Worm (Caenorhabditis elegans) whole organism, L2 larva: Measurements from ENCODE around the gene wht-7.

Experiments
- egl-27 ChIP-seq: sonication (generic microtip); optimal IDR thresholded peaks from 3 replicates; lab custom pipeline; 2017; ENCODE audit warnings: missing biosample characterization, missing genetic modification reagents, missing genetic modification characterization
- elt-1 ChIP-seq: fragments of 150-350 bp; optimal IDR thresholded peaks from 2 replicates; lab custom pipeline; 2014; ENCODE audit warnings: missing biosample characterization, missing genetic modification characterization
- fos-1 ChIP-seq: fragments of 150-350 bp; optimal IDR thresholded peaks from 2 replicates; lab custom pipeline; 2014; ENCODE audit warnings: missing biosample characterization, missing genetic modification characterization
- lin-11 ChIP-seq: fragments of 150-350 bp; sonication (generic microtip); optimal IDR thresholded peaks from 2 replicates; lab custom pipeline; 2014; ENCODE audit warnings: missing biosample characterization, missing genetic modification characterization, inconsistent platforms, mixed read lengths
- mdl-1 ChIP-seq, 2 experiments: fragments of 150-350 bp in 1 of 2; sonication (generic microtip) in 1 of 2; optimal IDR thresholded peaks; 2 replicates each; lab custom pipeline; 2017; ENCODE audit warnings: missing biosample characterization in 2 of 2, missing genetic modification characterization in 2 of 2
- nhr-11 ChIP-seq: fragments of 150-350 bp; optimal IDR thresholded peaks from 2 replicates; lab custom pipeline; 2014; ENCODE audit warnings: missing biosample characterization, missing genetic modification characterization
- unc-39 ChIP-seq: fragments of 150-350 bp; optimal IDR thresholded peaks from 2 replicates; lab custom pipeline; 2014; ENCODE audit warnings: missing biosample characterization, missing genetic modification characterization

DNA sequence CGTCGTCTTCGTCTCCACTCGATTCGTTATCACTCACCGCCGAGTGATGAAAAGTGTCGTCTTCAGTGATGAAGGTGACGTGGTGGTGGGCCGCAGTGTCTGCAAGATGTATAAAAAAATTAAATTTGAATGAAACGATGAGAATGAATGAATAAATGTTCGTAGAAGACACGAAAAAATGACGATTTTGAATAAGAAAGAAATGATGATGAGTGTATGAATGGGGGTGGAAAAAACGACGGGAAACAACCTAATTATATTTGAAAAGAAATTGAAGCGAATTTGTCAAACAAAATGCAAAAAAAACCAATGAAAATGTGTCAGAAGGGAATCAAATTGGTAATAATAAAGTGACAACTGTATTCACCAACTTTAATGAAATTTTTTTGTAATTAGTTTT lies 13.2 kb downstream of the wht-7 start, which contains the start of gene mvk-1:
- TF ChIP-seq mdl-1 (tag; optimal IDR thresholded peaks at IDR 0.05; lab: Kevin White, UChicago) (no peak), fos-1 (no peak), egl-27 (tag; lab: Kevin White, UChicago) (no peak), nhr-11 (tag; lab: Kevin White, UChicago) (no peak), elt-1 (tag; lab: Kevin White, UChicago) (no peak), unc-39 (tag; lab: Kevin White, UChicago) (no peak), lin-11 (no peak)
